Worm (Caenorhabditis elegans) whole organism, L1 larva: ENCODE results near the gene sel-2.

ENCODE experiments used
- C34B4.2 ChIP-seq: sonication (generic microtip); optimal IDR thresholded peaks from 2 replicates; lab custom pipeline; 2017; ENCODE audit warnings: mild to moderate bottlenecking, missing genetic modification characterization, missing compliant biosample characterization
- dpl-1 ChIP-seq, 3 experiments: fragments of 150-350 bp in 2 of 3; sonication (generic microtip) in 1 of 3; optimal IDR thresholded peaks; 2 replicates each; lab custom pipeline; 2014 to 2017; ENCODE audit warnings: missing biosample characterization in 3 of 3, missing genetic modification characterization in 3 of 3, missing genetic modification reagents in 3 of 3

- no peak for TF ChIP-seq dpl-1 (GFP tag; optimal IDR thresholded peaks at IDR 0.05; lab: Kevin White, UChicago)
- TF ChIP-seq C34B4.2 (tag; lab: Kevin White, UChicago), result no peak
Measured at ce11 chrIII:4622375-4623130, 10.4 kb upstream of the sel-2 start, which contains the start of gene lron-5.
